Worm (Caenorhabditis elegans) whole organism, midembryonic: ENCODE data around the gene spp-5.

Experiments used
- T22C8.4 ChIP-seq: fragments of 200-800 bp; sonication (Bioruptor generic); IDR thresholded peaks from 2 replicates; pipeline ENCODE4 v1.3.6; 2022; ENCODE audit warnings: missing genetic modification characterization, missing compliant biosample characterization
- flt-1 ChIP-seq: fragments of 200-800 bp; sonication (Bioruptor generic); IDR thresholded peaks from 2 replicates; pipeline ENCODE4 v1.3.6; 2022; ENCODE audit warnings: missing genetic modification characterization, missing compliant biosample characterization
- klf-2 ChIP-seq: fragments of 200-800 bp; sonication (Bioruptor generic); conservative IDR thresholded peaks from 2 replicates; pipeline ENCODE4 v1.3.6; 2022; ENCODE audit warnings: missing genetic modification reagents, missing genetic modification characterization, missing compliant biosample characterization
- med-1 ChIP-seq: sonication (generic microtip); optimal IDR thresholded peaks from 2 replicates; lab custom pipeline; 2017; ENCODE audit warnings: missing genetic modification characterization, mild to moderate bottlenecking, missing compliant biosample characterization, antibody characterized with exemption, missing genetic modification reagents; ENCODE audit not compliant: insufficient read depth
- ztf-23 ChIP-seq: fragments of 200-800 bp; sonication (Bioruptor generic); IDR thresholded peaks from 2 replicates; pipeline ENCODE4 v1.3.6; 2022; ENCODE audit warnings: missing genetic modification reagents, missing genetic modification characterization, missing compliant biosample characterization
- ztf-29 ChIP-seq: fragments of 200-800 bp; sonication (Bioruptor generic); IDR thresholded peaks from 2 replicates; pipeline ENCODE4 v1.3.6; 2022; ENCODE audit warnings: missing genetic modification reagents, missing genetic modification characterization, missing compliant biosample characterization

- TF ChIP-seq ztf-29 (GFP tag; lab: Robert Waterston, UW), result no peak
- TF ChIP-seq med-1 (GFP tag; lab: Kevin White, UChicago), result no peak
- no peak for TF ChIP-seq klf-2 (GFP tag; lab: Robert Waterston, UW)
- peak; percentile 59 for TF ChIP-seq ztf-23 (GFP tag; lab: Robert Waterston, UW)
- TF ChIP-seq flt-1, result no peak
- TF ChIP-seq T22C8.4 (GFP tag; lab: Robert Waterston, UW), result no peak
Observed at ce11 chrX:7334302-7334724, 14.2 kb upstream of the spp-5 start, which contains the start of gene epg-7.
